Worm (Caenorhabditis elegans) whole organism, mixed stage, embryonic: ENCODE results near the gene Y41C4A.11.

Source experiments
- M03D4.4 ChIP-seq: sonication (generic microtip); optimal IDR thresholded peaks from 2 replicates; lab custom pipeline; 2017; ENCODE audit warnings: mild to moderate bottlenecking, missing genetic modification characterization, missing compliant biosample characterization
- bed-3 ChIP-seq: fragments of 200-800 bp; sonication (Bioruptor generic); optimal IDR thresholded peaks from 3 replicates; lab custom pipeline; 2018; ENCODE audit warnings: mild to moderate bottlenecking, missing genetic modification characterization, moderate library complexity, missing compliant biosample characterization
- blmp-1 ChIP-seq: fragments of 150-350 bp; optimal IDR thresholded peaks from 2 replicates; lab custom pipeline; 2014; ENCODE audit warnings: missing biosample characterization, missing genetic modification characterization
- ceh-39 ChIP-seq: fragments of 150-350 bp; optimal IDR thresholded peaks from 2 replicates; lab custom pipeline; 2014; ENCODE audit warnings: missing biosample characterization, missing genetic modification characterization
- ceh-43 ChIP-seq: fragments of 200-800 bp; sonication (Bioruptor generic); optimal IDR thresholded peaks from 2 replicates; lab custom pipeline; 2018; ENCODE audit warnings: mild to moderate bottlenecking, missing genetic modification characterization, moderate library complexity, missing compliant biosample characterization
- ceh-83 ChIP-seq: fragments of 200-800 bp; sonication (Bioruptor generic); optimal IDR thresholded peaks from 2 replicates; lab custom pipeline; 2018; ENCODE audit warnings: mild to moderate bottlenecking, missing genetic modification characterization, missing compliant biosample characterization
- ces-1 ChIP-seq: fragments of 150-350 bp; optimal IDR thresholded peaks from 2 replicates; lab custom pipeline; 2014; ENCODE audit warnings: missing biosample characterization, missing genetic modification reagents, missing genetic modification characterization
- cnd-1 ChIP-seq: fragments of 200-800 bp; sonication (Bioruptor generic); optimal IDR thresholded peaks from 2 replicates; lab custom pipeline; 2018; ENCODE audit warnings: mild to moderate bottlenecking, missing genetic modification characterization, missing compliant biosample characterization
- elt-1 ChIP-seq: sonication (generic microtip); optimal IDR thresholded peaks from 2 replicates; lab custom pipeline; 2017; ENCODE audit warnings: missing genetic modification characterization, mild to moderate bottlenecking, missing compliant biosample characterization, antibody characterized with exemption, moderate library complexity, borderline replicate concordance; ENCODE audit not compliant: insufficient read depth
- elt-3 ChIP-seq: fragments of 150-350 bp; optimal IDR thresholded peaks from 2 replicates; lab custom pipeline; 2014; ENCODE audit warnings: missing biosample characterization, missing genetic modification characterization
- flh-1 ChIP-seq: fragments of 200-800 bp; sonication (Bioruptor generic); optimal IDR thresholded peaks from 2 replicates; lab custom pipeline; 2018; ENCODE audit warnings: mild to moderate bottlenecking, missing genetic modification characterization, moderate library complexity, missing compliant biosample characterization
- ham-2 ChIP-seq: fragments of 200-800 bp; sonication (Bioruptor generic); optimal IDR thresholded peaks from 2 replicates; lab custom pipeline; 2018; ENCODE audit warnings: mild to moderate bottlenecking, missing genetic modification characterization, missing compliant biosample characterization
- hlh-1 ChIP-seq: fragments of 150-350 bp; optimal IDR thresholded peaks from 2 replicates; lab custom pipeline; 2014; ENCODE audit warnings: missing biosample characterization, missing genetic modification reagents, missing genetic modification characterization
- lin-13 ChIP-seq: fragments of 150-350 bp; optimal IDR thresholded peaks from 2 replicates; lab custom pipeline; 2014; ENCODE audit warnings: missing biosample characterization, missing genetic modification characterization
- lin-32 ChIP-seq: fragments of 200-800 bp; sonication (Bioruptor generic); optimal IDR thresholded peaks from 2 replicates; lab custom pipeline; 2018; ENCODE audit warnings: mild to moderate bottlenecking, missing genetic modification characterization, missing compliant biosample characterization
- lsy-2 ChIP-seq: fragments of 150-350 bp; optimal IDR thresholded peaks from 2 replicates; lab custom pipeline; 2014; ENCODE audit warnings: missing biosample characterization, missing genetic modification characterization
- mab-5 ChIP-seq: fragments of 150-350 bp; optimal IDR thresholded peaks from 2 replicates; lab custom pipeline; 2014; ENCODE audit warnings: missing biosample characterization, missing genetic modification characterization
- mep-1 ChIP-seq: fragments of 150-350 bp; optimal IDR thresholded peaks from 2 replicates; lab custom pipeline; 2017; ENCODE audit warnings: missing biosample characterization, missing genetic modification reagents, missing genetic modification characterization, inconsistent platforms
- mls-2 ChIP-seq: sonication (generic microtip); optimal IDR thresholded peaks from 2 replicates; lab custom pipeline; 2016; ENCODE audit warnings: mild to moderate bottlenecking, missing genetic modification characterization, moderate library complexity, missing compliant biosample characterization
- nhr-12 ChIP-seq: fragments of 150-350 bp; optimal IDR thresholded peaks from 2 replicates; lab custom pipeline; 2014; ENCODE audit warnings: missing biosample characterization, missing genetic modification characterization
- nhr-2 ChIP-seq: fragments of 150-350 bp; optimal IDR thresholded peaks from 2 replicates; lab custom pipeline; 2014; ENCODE audit warnings: missing biosample characterization, missing genetic modification characterization
- nhr-237 ChIP-seq: fragments of 150-350 bp; optimal IDR thresholded peaks from 2 replicates; lab custom pipeline; 2014; ENCODE audit warnings: missing biosample characterization, missing genetic modification characterization
- nhr-28 ChIP-seq: fragments of 150-350 bp; optimal IDR thresholded peaks from 2 replicates; lab custom pipeline; 2014; ENCODE audit warnings: missing biosample characterization, missing genetic modification characterization
- pha-4 ChIP-seq: fragments of 150-350 bp; optimal IDR thresholded peaks from 2 replicates; lab custom pipeline; 2018; ENCODE audit warnings: missing biosample characterization, missing genetic modification reagents, missing genetic modification characterization
- sem-2 ChIP-seq: fragments of 200-800 bp; sonication (Bioruptor generic); optimal IDR thresholded peaks from 2 replicates; lab custom pipeline; 2018; ENCODE audit warnings: mild to moderate bottlenecking, missing genetic modification characterization, missing compliant biosample characterization
- snpc-4 ChIP-seq: fragments of 150-350 bp; optimal IDR thresholded peaks from 2 replicates; lab custom pipeline; 2014; ENCODE audit warnings: missing biosample characterization, missing genetic modification characterization
- sptf-1 ChIP-seq: sonication (generic microtip); optimal IDR thresholded peaks from 2 replicates; lab custom pipeline; 2017; ENCODE audit warnings: mild to moderate bottlenecking, missing genetic modification characterization, moderate library complexity, missing compliant biosample characterization
- tbx-8 ChIP-seq: fragments of 200-800 bp; sonication (Bioruptor generic); optimal IDR thresholded peaks from 2 replicates; lab custom pipeline; 2018; ENCODE audit warnings: mild to moderate bottlenecking, missing genetic modification characterization, moderate library complexity, missing compliant biosample characterization
- unc-120 ChIP-seq: sonication (generic microtip); optimal IDR thresholded peaks from 2 replicates; lab custom pipeline; 2017; ENCODE audit warnings: missing genetic modification characterization, missing compliant biosample characterization; ENCODE audit not compliant: poor library complexity, severe bottlenecking
- unc-39 ChIP-seq: fragments of 150-350 bp; optimal IDR thresholded peaks from 2 replicates; lab custom pipeline; 2014; ENCODE audit warnings: missing biosample characterization, missing genetic modification characterization
- unc-62 ChIP-seq: fragments of 150-350 bp; optimal IDR thresholded peaks from 2 replicates; lab custom pipeline; 2014; ENCODE audit warnings: missing biosample characterization, missing genetic modification reagents, missing genetic modification characterization
- zip-8 ChIP-seq: fragments of 150-350 bp; optimal IDR thresholded peaks from 2 replicates; lab custom pipeline; 2014; ENCODE audit warnings: missing biosample characterization, missing genetic modification characterization

Gene Y41C4A.11

DNA sequence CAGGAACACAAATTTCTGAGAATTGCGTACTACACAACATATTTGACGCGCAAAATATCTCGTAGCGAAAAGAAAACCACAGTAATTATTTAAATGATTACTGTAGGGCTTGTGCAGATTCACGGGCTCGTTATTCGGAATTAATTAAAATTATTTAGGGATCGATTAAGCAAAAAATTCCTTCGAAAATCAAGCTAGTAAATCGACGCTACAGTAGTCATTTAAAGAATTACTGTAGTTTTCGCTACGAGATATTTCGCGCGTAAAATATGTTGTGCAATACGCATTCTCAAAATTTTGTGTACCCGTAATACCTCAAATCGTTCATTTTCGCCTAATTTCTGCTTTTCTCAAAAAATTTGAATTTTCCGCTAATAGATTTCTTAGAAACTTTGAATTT, 31.2 kb downstream of the Y41C4A.11 start:
- no peak for TF ChIP-seq unc-39 (tag; lab: Kevin White, UChicago)
- TF ChIP-seq lin-13 (tag; lab: Kevin White, UChicago), result no peak
- no peak for TF ChIP-seq mab-5 (tag; lab: Kevin White, UChicago)
- TF ChIP-seq zip-8, result no peak
- TF ChIP-seq mls-2 (tag; lab: Kevin White, UChicago), result no peak
- TF ChIP-seq blmp-1 (tag; lab: Kevin White, UChicago), result no peak
- no peak for TF ChIP-seq cnd-1 (tag; lab: Kevin White, UChicago)
- TF ChIP-seq nhr-28 (tag; lab: Kevin White, UChicago), result no peak
- no peak for TF ChIP-seq snpc-4 (tag; lab: Kevin White, UChicago)
- no peak for TF ChIP-seq sptf-1 (tag; lab: Kevin White, UChicago)
- no peak for TF ChIP-seq unc-62 (GFP tag; lab: Kevin White, UChicago)
- no peak for TF ChIP-seq flh-1
- TF ChIP-seq ham-2 (GFP tag; lab: Kevin White, UChicago), result no peak
- TF ChIP-seq M03D4.4 (tag; lab: Kevin White, UChicago), result no peak
- no peak for TF ChIP-seq hlh-1 (tag; lab: Kevin White, UChicago)
- no peak for TF ChIP-seq ceh-83 (GFP tag; lab: Kevin White, UChicago)
- TF ChIP-seq nhr-237 (tag; lab: Kevin White, UChicago), result no peak
- TF ChIP-seq elt-3 (tag; lab: Kevin White, UChicago), result no peak
- TF ChIP-seq unc-120, result no peak
- no peak for TF ChIP-seq nhr-2

DNA sequence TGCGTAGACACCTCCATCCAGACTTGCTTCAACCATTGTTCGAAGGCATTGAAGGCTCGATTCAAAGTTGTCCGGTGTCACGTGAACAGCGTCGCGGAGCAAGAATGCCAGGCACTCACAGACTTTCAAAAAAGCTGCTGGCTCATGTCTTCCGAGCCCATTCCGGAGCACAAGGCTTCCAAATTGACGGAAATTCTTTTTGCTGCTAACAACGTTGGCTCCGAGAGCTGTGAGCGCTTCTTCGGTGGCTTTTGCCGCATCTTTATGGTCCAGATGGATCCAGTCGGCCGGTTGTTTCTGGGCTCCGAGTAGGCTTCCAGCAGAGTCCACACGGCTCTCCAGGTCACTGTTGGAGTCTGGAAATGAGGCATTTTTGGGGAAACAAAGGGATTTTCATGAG, 38.2 kb downstream of the Y41C4A.11 start:
- TF ChIP-seq elt-3 (tag; lab: Kevin White, UChicago), result no peak
- TF ChIP-seq ceh-39 (tag; lab: Kevin White, UChicago), result no peak
- TF ChIP-seq unc-39 (tag; lab: Kevin White, UChicago), result no peak
- TF ChIP-seq unc-120, result no peak
- TF ChIP-seq pha-4 (tag; lab: Kevin White, UChicago), result no peak
- TF ChIP-seq nhr-237 (tag; lab: Kevin White, UChicago), result no peak
- no peak for TF ChIP-seq blmp-1 (tag; lab: Kevin White, UChicago)
- TF ChIP-seq nhr-2, result no peak
- no peak for TF ChIP-seq lsy-2 (tag; lab: Kevin White, UChicago)
- no peak for TF ChIP-seq tbx-8 (GFP tag; lab: Kevin White, UChicago)
- no peak for TF ChIP-seq zip-8
- TF ChIP-seq ceh-43 (GFP tag; lab: Kevin White, UChicago), result no peak
- TF ChIP-seq bed-3 (GFP tag; lab: Kevin White, UChicago), result no peak
- TF ChIP-seq lin-32 (GFP tag; lab: Kevin White, UChicago), result no peak
- no peak for TF ChIP-seq nhr-28 (tag; lab: Kevin White, UChicago)
- no peak for TF ChIP-seq sem-2 (GFP tag; lab: Kevin White, UChicago)
- no peak for TF ChIP-seq ces-1 (GFP tag; lab: Kevin White, UChicago)
- TF ChIP-seq lin-13 (tag; lab: Kevin White, UChicago), result no peak
- no peak for TF ChIP-seq hlh-1 (tag; lab: Kevin White, UChicago)
- TF ChIP-seq nhr-12 (tag; lab: Kevin White, UChicago), result no peak

DNA sequence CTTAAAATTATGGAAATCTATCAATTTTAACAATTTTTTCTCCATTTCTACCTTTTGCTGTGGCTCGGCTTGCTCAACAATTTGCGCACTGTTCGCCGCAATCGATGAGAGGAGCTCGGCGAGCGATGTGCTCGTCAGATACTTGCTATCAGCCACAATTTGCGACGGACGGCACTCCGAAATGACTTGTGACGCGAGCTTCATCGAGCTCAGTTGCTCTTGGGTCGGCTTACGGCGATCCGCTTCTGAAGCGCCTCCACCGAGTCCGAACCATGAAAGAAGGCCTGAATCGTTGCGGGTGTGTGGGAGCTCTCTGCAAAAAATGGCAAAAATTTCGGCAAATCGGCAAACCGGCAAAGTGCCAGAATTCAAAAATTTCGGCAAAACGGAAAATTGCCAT, 41.0 kb downstream of the Y41C4A.11 start:
- TF ChIP-seq mls-2 (tag; lab: Kevin White, UChicago), result no peak
- no peak for TF ChIP-seq elt-1 (tag; lab: Kevin White, UChicago)
- TF ChIP-seq mep-1 (tag; lab: Kevin White, UChicago), result no peak
- no peak for TF ChIP-seq ceh-43 (GFP tag; lab: Kevin White, UChicago)
- TF ChIP-seq flh-1, result no peak
- no peak for TF ChIP-seq mab-5 (tag; lab: Kevin White, UChicago)
- no peak for TF ChIP-seq ceh-39 (tag; lab: Kevin White, UChicago)
- TF ChIP-seq blmp-1 (tag; lab: Kevin White, UChicago), result no peak
- TF ChIP-seq nhr-28 (tag; lab: Kevin White, UChicago), result no peak
- no peak for TF ChIP-seq hlh-1 (tag; lab: Kevin White, UChicago)
